Fruit fly (Drosophila melanogaster): ENCODE measurements around the gene CG32461.
A peak's percentile ranks its signal among the peaks of the same experiment; 100 is the strongest.

Gene CG32461

dm6 chr3L:22909914-22910541 lies 45.1 kb downstream of the CG32461 start, which contains the start of gene CG12768 (continued):
- TF ChIP-seq Mad (GFP tag; optimal IDR thresholded peaks at IDR 0.05) (no peak), CG11696 (GFP tag; IDR thresholded peaks at IDR 0.05) (no peak), CG2889 (GFP tag; IDR thresholded peaks at IDR 0.05) (no peak), pnt (GFP tag; optimal IDR thresholded peaks at IDR 0.05) (no peak), CG11560 (tag; IDR thresholded peaks at IDR 0.05) (no peak), CG10979 (tag; optimal IDR thresholded peaks at IDR 0.05) (peak; percentile 54), CG8359 (GFP tag; optimal IDR thresholded peaks at IDR 0.05; ENCODE audit: borderline replicate concordance) (no peak), Dll (GFP tag; IDR thresholded peaks at IDR 0.05; ENCODE audit: partially characterized antibody) (no peak), gsb (GFP tag; IDR thresholded peaks at IDR 0.05) (no peak), CG10462 (GFP tag; optimal IDR thresholded peaks at IDR 0.05) (no peak), CG10267 (tag; optimal IDR thresholded peaks at IDR 0.05) (peak; percentile 43), CG13296 (GFP tag; optimal IDR thresholded peaks at IDR 0.05) (no peak), CG18262 (tag; optimal IDR thresholded peaks at IDR 0.05) (peak; percentile 70), Bdp1 (GFP tag; optimal IDR thresholded peaks at IDR 0.05) (no peak), dmrt11E (tag; optimal IDR thresholded peaks at IDR 0.05) (peak; percentile 8), ac (GFP tag; optimal IDR thresholded peaks at IDR 0.05) (no peak), H2.0 (GFP tag; IDR thresholded peaks at IDR 0.05) (no peak), tup (GFP tag; optimal IDR thresholded peaks at IDR 0.05) (no peak), ind (GFP tag; optimal IDR thresholded peaks at IDR 0.05) (no peak), Rx (GFP tag; IDR thresholded peaks at IDR 0.05) (no peak), gce (GFP tag; IDR thresholded peaks at IDR 0.05) (no peak), CG9727 (GFP tag; optimal IDR thresholded peaks at IDR 0.05) (peak; percentile 61), Max (GFP tag; optimal IDR thresholded peaks at IDR 0.05) (no peak), CG1832 (GFP tag; optimal IDR thresholded peaks at IDR 0.05) (no peak), Sox100B (GFP tag; optimal IDR thresholded peaks at IDR 0.05) (peak; percentile 58), CG17359 (tag; optimal IDR thresholded peaks at IDR 0.05) (no peak), CG30403 (GFP tag; optimal IDR thresholded peaks at IDR 0.05) (no peak), CG34224 (GFP tag; IDR thresholded peaks at IDR 0.05; ENCODE audit: partially characterized antibody) (no peak), esg (GFP tag; conservative IDR thresholded peaks at IDR 0.05) (no peak), CG10274 (GFP tag; optimal IDR thresholded peaks at IDR 0.05) (no peak), pzg (GFP tag; optimal IDR thresholded peaks at IDR 0.05) (no peak), ase (GFP tag; IDR thresholded peaks at IDR 0.05) (0 out of 3 replicates have a peak, but pooled peaks have one; percentile 6), nerfin-2 (GFP tag; IDR thresholded peaks at IDR 0.05; ENCODE audit: partially characterized antibody) (no peak), CG2120 (GFP tag; optimal IDR thresholded peaks at IDR 0.05) (no peak), CG14050 (GFP tag; IDR thresholded peaks at IDR 0.05) (no peak), kah (GFP tag; optimal IDR thresholded peaks at IDR 0.05) (no peak), CG17186 (GFP tag; optimal IDR thresholded peaks at IDR 0.05) (no peak)

- TF ChIP-seq Lpt (GFP tag; optimal IDR thresholded peaks at IDR 0.05) (no peak), zen2 (GFP tag; IDR thresholded peaks at IDR 0.05; ENCODE audit: partially characterized antibody) (no peak; the same call in 2 of the 3 replicates), Kr (GFP tag; optimal IDR thresholded peaks at IDR 0.05) (no peak), ab (GFP tag; optimal IDR thresholded peaks at IDR 0.05) (no peak), nerfin-1 (tag; optimal IDR thresholded peaks at IDR 0.05) (peak; percentile 33), bbx (GFP tag; IDR thresholded peaks at IDR 0.05; ENCODE audit: partially characterized antibody) (no peak), NFAT (GFP tag; IDR thresholded peaks at IDR 0.05) (no peak), crol (GFP tag; IDR thresholded peaks at IDR 0.05) (peak; percentile 74), ewg (GFP tag; optimal IDR thresholded peaks at IDR 0.05) (peak; percentile 33), pros (GFP tag; optimal IDR thresholded peaks at IDR 0.05) (peak; percentile 59), mirr (GFP tag; optimal IDR thresholded peaks at IDR 0.05) (no peak), toy (GFP tag; IDR thresholded peaks at IDR 0.05) (no peak), CG2199 (GFP tag; IDR thresholded peaks at IDR 0.05) (peak; percentile 59; the same call in 1 of the 3 replicates), Hr78 (GFP tag; optimal IDR thresholded peaks at IDR 0.05) (no peak)
Measured at dm6 chr3L:22909325-22909904, 45.7 kb downstream of the CG32461 start.

All from whole organism, embryonic.